Fruit fly (Drosophila melanogaster) whole organism, prepupa: ENCODE data around the gene emc.
A peak's percentile ranks its signal among the peaks of the same experiment; 100 is the strongest.

Source experiments
- Blimp-1 ChIP-seq: fragments of 200-800 bp; sonication (Bioruptor generic); optimal IDR thresholded peaks from 3 replicates; lab custom pipeline; 2017; ENCODE audit warnings: missing biosample characterization, missing genetic modification characterization, mild to moderate bottlenecking, moderate library complexity, missing genetic modification reagents
- CG10669 ChIP-seq: fragments of 200-800 bp; sonication (Bioruptor generic); optimal IDR thresholded peaks from 3 replicates; lab custom pipeline; 2018; ENCODE audit warnings: missing biosample characterization, mild to moderate bottlenecking, missing genetic modification characterization, moderate library complexity
- CG11294 ChIP-seq: fragments of 200-800 bp; sonication (Bioruptor generic); IDR thresholded peaks from 2 replicates; pipeline ENCODE4 v1.3.6; 2022; ENCODE audit warnings: missing biosample characterization, missing genetic modification characterization
- CG11902 ChIP-seq: fragments of 200-800 bp; sonication (Bioruptor generic); optimal IDR thresholded peaks from 3 replicates; lab custom pipeline; 2016; ENCODE audit warnings: missing biosample characterization, missing genetic modification characterization
- CG1621 ChIP-seq: fragments of 200-800 bp; sonication (Bioruptor generic); optimal IDR thresholded peaks from 3 replicates; lab custom pipeline; 2018; ENCODE audit warnings: missing biosample characterization, mild to moderate bottlenecking, missing genetic modification characterization
- CG16779 ChIP-seq: fragments of 200-800 bp; sonication (Bioruptor generic); optimal IDR thresholded peaks from 3 replicates; lab custom pipeline; 2017; ENCODE audit warnings: missing biosample characterization, mild to moderate bottlenecking, missing genetic modification characterization
- CG3032 ChIP-seq: fragments of 200-800 bp; optimal IDR thresholded peaks from 2 replicates; lab custom pipeline; 2019; ENCODE audit warnings: missing biosample characterization, mild to moderate bottlenecking, missing genetic modification characterization, moderate library complexity
- CG31627 ChIP-seq: fragments of 200-800 bp; sonication (Bioruptor generic); optimal IDR thresholded peaks from 3 replicates; lab custom pipeline; 2016; ENCODE audit warnings: missing biosample characterization, missing genetic modification characterization
- CG34406 ChIP-seq: fragments of 200-800 bp; sonication (Bioruptor generic); optimal IDR thresholded peaks from 3 replicates; lab custom pipeline; 2016; ENCODE audit warnings: missing biosample characterization, missing genetic modification characterization
- CG3919 ChIP-seq: fragments of 200-800 bp; sonication (Bioruptor generic); optimal IDR thresholded peaks from 3 replicates; lab custom pipeline; 2016; ENCODE audit warnings: missing biosample characterization, missing genetic modification characterization
- CG4318 ChIP-seq: fragments of 200-800 bp; sonication (Bioruptor generic); optimal IDR thresholded peaks from 3 replicates; lab custom pipeline; 2017; ENCODE audit warnings: missing biosample characterization, mild to moderate bottlenecking, missing genetic modification characterization
- CG6276 ChIP-seq: fragments of 200-800 bp; sonication (Bioruptor generic); optimal IDR thresholded peaks from 2 replicates; lab custom pipeline; 2017; ENCODE audit warnings: missing biosample characterization, mild to moderate bottlenecking, missing genetic modification characterization
- CG6792 ChIP-seq: fragments of 200-800 bp; sonication (Bioruptor generic); optimal IDR thresholded peaks from 3 replicates; lab custom pipeline; 2016; ENCODE audit warnings: missing biosample characterization, missing genetic modification characterization
- CG6808 ChIP-seq: fragments of 200-800 bp; sonication (Bioruptor generic); optimal IDR thresholded peaks from 3 replicates; lab custom pipeline; 2017; ENCODE audit warnings: missing biosample characterization, missing genetic modification characterization, mild to moderate bottlenecking, moderate library complexity, missing genetic modification reagents
- CG7368 ChIP-seq: fragments of 200-800 bp; sonication (Bioruptor generic); optimal IDR thresholded peaks from 3 replicates; lab custom pipeline; 2016; ENCODE audit warnings: missing biosample characterization, missing genetic modification characterization
- CG8119 ChIP-seq: fragments of 200-800 bp; sonication (Bioruptor generic); IDR thresholded peaks from 3 replicates; pipeline ENCODE4 v1.3.6; 2022; ENCODE audit warnings: missing biosample characterization, missing genetic modification characterization
- CG8319 ChIP-seq: fragments of 200-800 bp; sonication (Bioruptor generic); optimal IDR thresholded peaks from 3 replicates; lab custom pipeline; 2016; ENCODE audit warnings: missing biosample characterization, missing genetic modification characterization
- CG8632 ChIP-seq: fragments of 200-800 bp; sonication (Bioruptor generic); optimal IDR thresholded peaks from 3 replicates; lab custom pipeline; 2016; ENCODE audit warnings: missing biosample characterization, missing genetic modification characterization
- CG9139 ChIP-seq: fragments of 200-800 bp; sonication (Bioruptor generic); optimal IDR thresholded peaks from 3 replicates; lab custom pipeline; 2017; ENCODE audit warnings: missing biosample characterization, mild to moderate bottlenecking, missing genetic modification characterization
- Eip78C ChIP-seq: fragments of 200-800 bp; sonication (Bioruptor generic); peaks from one replicate; lab custom pipeline; 2016; ENCODE audit warnings: missing biosample characterization, missing genetic modification characterization
- Eip93F ChIP-seq: fragments of 200-800 bp; sonication (Bioruptor generic); optimal IDR thresholded peaks from 2 replicates; lab custom pipeline; 2016; ENCODE audit warnings: missing biosample characterization, mild to moderate bottlenecking, missing genetic modification characterization
- Ets21C ChIP-seq: fragments of 200-800 bp; sonication (Bioruptor generic); optimal IDR thresholded peaks from 3 replicates; lab custom pipeline; 2016; ENCODE audit warnings: missing biosample characterization, missing genetic modification characterization
- Ets96B ChIP-seq: fragments of 200-800 bp; optimal IDR thresholded peaks from 2 replicates; lab custom pipeline; 2019; ENCODE audit warnings: missing biosample characterization, mild to moderate bottlenecking, missing genetic modification characterization, moderate library complexity
- Gug ChIP-seq: fragments of 200-800 bp; sonication (Bioruptor generic); IDR thresholded peaks from 2 replicates; pipeline ENCODE4 v1.3.6; 2022; ENCODE audit warnings: missing biosample characterization, missing genetic modification characterization
- Hr38 ChIP-seq: sonication (Bioruptor generic); optimal IDR thresholded peaks from 2 replicates; lab custom pipeline; 2016; ENCODE audit warnings: missing biosample characterization, missing genetic modification characterization
- Hr39 ChIP-seq: fragments of 200-800 bp; sonication (Bioruptor generic); optimal IDR thresholded peaks from 2 replicates; lab custom pipeline; 2016; ENCODE audit warnings: missing biosample characterization, missing genetic modification characterization
- Hr4 ChIP-seq: fragments of 200-800 bp; sonication (Bioruptor generic); optimal IDR thresholded peaks from 3 replicates; lab custom pipeline; 2016; ENCODE audit warnings: missing biosample characterization, missing genetic modification characterization
- Lpt ChIP-seq: fragments of 200-800 bp; sonication (Bioruptor generic); optimal IDR thresholded peaks from 3 replicates; lab custom pipeline; 2016; ENCODE audit warnings: missing biosample characterization, missing genetic modification characterization
- Met ChIP-seq: fragments of 200-800 bp; sonication (Bioruptor generic); optimal IDR thresholded peaks from 3 replicates; lab custom pipeline; 2016; ENCODE audit warnings: missing biosample characterization, missing genetic modification characterization
- Sox14 ChIP-seq: fragments of 200-800 bp; sonication (Bioruptor generic); optimal IDR thresholded peaks from 3 replicates; lab custom pipeline; 2016; ENCODE audit warnings: missing biosample characterization, missing genetic modification characterization
- Sox15 ChIP-seq: fragments of 200-800 bp; sonication (Bioruptor generic); optimal IDR thresholded peaks from 3 replicates; lab custom pipeline; 2016; ENCODE audit warnings: missing biosample characterization, missing genetic modification characterization
- acj6 ChIP-seq: fragments of 200-800 bp; sonication (Bioruptor generic); optimal IDR thresholded peaks from 3 replicates; lab custom pipeline; 2016; ENCODE audit warnings: missing biosample characterization, missing genetic modification characterization
- dac ChIP-seq: fragments of 200-800 bp; sonication (Bioruptor generic); optimal IDR thresholded peaks from 2 replicates; lab custom pipeline; 2017; ENCODE audit warnings: missing biosample characterization, mild to moderate bottlenecking, missing genetic modification characterization
- dsx ChIP-seq: fragments of 200-800 bp; optimal IDR thresholded peaks from 3 replicates; lab custom pipeline; 2019; ENCODE audit warnings: missing biosample characterization, mild to moderate bottlenecking, missing genetic modification characterization, moderate library complexity; ENCODE audit not compliant: poor library complexity, severe bottlenecking
- eg ChIP-seq: fragments of 200-800 bp; sonication (Bioruptor generic); IDR thresholded peaks from 3 replicates; pipeline ENCODE4 v1.3.6; 2022; ENCODE audit warnings: missing biosample characterization, missing genetic modification characterization
- esn ChIP-seq: fragments of 200-800 bp; sonication (Bioruptor generic); optimal IDR thresholded peaks from 2 replicates; lab custom pipeline; 2016; ENCODE audit warnings: missing biosample characterization, mild to moderate bottlenecking, missing genetic modification characterization, moderate library complexity
- fd85E ChIP-seq: fragments of 200-800 bp; sonication (Bioruptor generic); optimal IDR thresholded peaks from 3 replicates; lab custom pipeline; 2016; ENCODE audit warnings: missing biosample characterization, missing genetic modification characterization
- fkh ChIP-seq: fragments of 200-800 bp; sonication (Bioruptor generic); optimal IDR thresholded peaks from 3 replicates; lab custom pipeline; 2017; ENCODE audit warnings: missing biosample characterization, mild to moderate bottlenecking, missing genetic modification characterization, moderate library complexity
- lz ChIP-seq: fragments of 200-800 bp; sonication (Bioruptor generic); optimal IDR thresholded peaks from 3 replicates; lab custom pipeline; 2016; ENCODE audit warnings: missing biosample characterization, missing genetic modification characterization
- net ChIP-seq: fragments of 200-800 bp; sonication (Bioruptor generic); optimal IDR thresholded peaks from 3 replicates; lab custom pipeline; 2016; ENCODE audit warnings: missing biosample characterization, missing genetic modification characterization
- pdm3 ChIP-seq: fragments of 200-800 bp; sonication (Bioruptor generic); optimal IDR thresholded peaks from 3 replicates; lab custom pipeline; 2016; ENCODE audit warnings: missing biosample characterization, missing genetic modification characterization
- spab ChIP-seq: fragments of 200-800 bp; sonication (Bioruptor generic); optimal IDR thresholded peaks from 2 replicates; lab custom pipeline; 2017; ENCODE audit warnings: missing biosample characterization, mild to moderate bottlenecking, missing genetic modification characterization, missing genetic modification reagents
- ss ChIP-seq, 2 experiments: fragments of 200-800 bp; sonication (Bioruptor generic); optimal IDR thresholded peaks; 2 replicates in 1 of 2; 3 replicates in 1 of 2; lab custom pipeline; 2017 to 2018; ENCODE audit warnings: mild to moderate bottlenecking in 2 of 2, missing biosample characterization in 2 of 2, missing genetic modification characterization in 2 of 2, moderate library complexity in 1 of 2
- svp ChIP-seq: fragments of 200-800 bp; sonication (Bioruptor generic); peaks from one replicate; lab custom pipeline; 2016; ENCODE audit warnings: missing biosample characterization, missing genetic modification characterization

emc gene

DNA sequence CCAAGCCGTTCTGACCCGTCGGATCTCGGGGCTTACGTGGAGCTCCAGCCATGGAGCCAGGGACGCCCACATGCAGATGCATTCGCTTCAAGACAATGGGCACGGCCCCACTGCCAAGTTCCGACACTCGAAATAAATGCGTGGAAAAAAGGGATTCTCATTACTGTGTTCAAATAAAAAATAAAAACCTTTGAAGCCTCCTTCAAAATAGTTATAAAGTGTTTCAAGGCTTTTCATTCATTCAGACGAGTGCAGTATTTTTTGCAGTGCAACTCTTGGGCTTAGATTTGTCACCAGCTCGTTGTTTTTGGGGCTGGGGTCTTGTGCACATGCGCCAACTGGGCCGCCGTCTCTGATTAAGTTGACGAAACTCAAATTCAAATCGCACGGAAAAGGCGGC, 15.1 kb downstream of the emc start (continued):
- TF ChIP-seq Hr39 (GFP tag; lab: Kevin White, UChicago) (peak; percentile 64), Ets21C (GFP tag; lab: Kevin White, UChicago) (peak; percentile 35), Blimp-1 (GFP tag; lab: Kevin White, UChicago) (no peak), CG1621 (tag; lab: Kevin White, UChicago) (no peak), fd85E (GFP tag; lab: Kevin White, UChicago) (no peak), Eip78C (GFP tag; lab: Kevin White, UChicago) (peak; percentile 80), CG3032 (peak; percentile 19), acj6 (peak; percentile 28), Eip93F (GFP tag; lab: Kevin White, UChicago) (no peak), CG8319 (GFP tag; lab: Kevin White, UChicago) (no peak), CG8119 (GFP tag; lab: Robert Waterston, UW) (peak; percentile 64), CG6808 (GFP tag; lab: Kevin White, UChicago) (no peak), CG7368 (GFP tag; lab: Kevin White, UChicago) (peak; percentile 38), spab (GFP tag; lab: Kevin White, UChicago) (no peak), CG11294 (GFP tag; lab: Robert Waterston, UW) (peak; percentile 58), Hr4 (GFP tag; lab: Kevin White, UChicago) (peak; percentile 33)

DNA sequence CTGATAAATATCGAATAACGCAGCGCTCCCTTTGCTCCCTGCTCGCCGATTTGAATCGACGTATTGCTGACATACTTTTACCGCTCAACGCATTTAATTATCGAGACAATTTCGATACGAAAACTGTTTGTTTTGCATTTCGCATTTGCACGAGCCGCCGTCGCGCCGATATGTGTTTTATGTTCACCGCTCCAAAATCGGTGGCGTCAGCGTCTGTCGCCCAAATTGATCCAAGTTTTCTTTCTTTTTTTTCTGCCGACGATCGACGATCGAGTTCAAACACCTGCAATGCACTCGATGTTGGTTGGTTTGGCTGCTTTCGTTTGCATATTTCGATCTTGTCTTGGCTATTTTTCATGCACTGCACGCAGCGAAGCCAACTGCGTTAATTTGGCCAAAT, 15.9 kb downstream of the emc start:
- TF ChIP-seq spab (GFP tag; lab: Kevin White, UChicago): no peak
- TF ChIP-seq CG31627 (GFP tag; lab: Kevin White, UChicago): no peak
- no peak for TF ChIP-seq CG8632
- no peak for TF ChIP-seq CG11902
- no peak for TF ChIP-seq CG8119 (GFP tag; lab: Robert Waterston, UW)
- no peak for TF ChIP-seq CG9139
- no peak for TF ChIP-seq lz (GFP tag; lab: Kevin White, UChicago)
- no peak for TF ChIP-seq CG7368 (GFP tag; lab: Kevin White, UChicago)
- no peak for TF ChIP-seq dac (GFP tag; lab: Kevin White, UChicago)
- TF ChIP-seq Sox15 (GFP tag; lab: Kevin White, UChicago): no peak
- no peak for TF ChIP-seq CG34406 (GFP tag; lab: Kevin White, UChicago)
- TF ChIP-seq esn (GFP tag; lab: Kevin White, UChicago): no peak
- TF ChIP-seq CG10669: no peak
- TF ChIP-seq CG3919: no peak

DNA sequence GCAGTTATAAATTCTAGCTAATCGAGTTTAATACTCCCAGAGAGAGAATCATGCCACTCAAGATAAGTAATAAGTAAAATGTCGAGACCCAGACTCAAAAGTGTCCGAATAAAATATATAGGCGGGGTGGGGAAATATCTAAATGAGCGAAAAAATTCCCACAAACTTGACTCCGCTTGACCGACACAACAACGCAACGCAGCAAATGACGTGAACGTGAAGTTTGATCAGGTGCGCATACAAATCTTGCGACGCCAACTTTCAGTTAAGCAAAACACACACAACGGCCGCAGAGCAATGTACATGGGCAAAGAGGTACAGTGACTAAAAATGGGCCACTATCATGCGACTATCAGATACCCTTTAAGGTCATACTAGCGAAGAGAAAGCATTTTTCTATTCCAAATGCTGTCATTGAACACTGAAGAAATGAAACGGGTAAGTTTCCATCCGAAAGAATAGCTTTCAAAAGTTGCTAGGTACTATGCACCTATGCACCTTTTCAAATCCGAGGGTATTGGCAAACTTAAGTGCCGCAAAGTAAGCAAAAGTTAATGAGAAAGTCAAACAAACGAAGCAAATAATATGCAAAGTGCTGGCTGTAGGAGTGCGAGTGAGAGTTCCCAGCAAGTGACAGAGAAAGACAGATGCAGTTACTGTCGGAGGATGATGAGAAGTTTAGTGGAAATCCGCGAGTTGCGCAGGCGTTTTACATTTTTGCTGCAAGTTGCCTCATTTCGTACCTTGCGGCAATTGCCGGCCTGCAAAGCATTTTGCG, 16.5 kb downstream of the emc start:
- peak; percentile 30 for TF ChIP-seq dsx (GFP tag; lab: Kevin White, UChicago)
- TF ChIP-seq CG31627 (GFP tag; lab: Kevin White, UChicago): peak; percentile 69
- TF ChIP-seq Hr4 (GFP tag; lab: Kevin White, UChicago): peak; percentile 77
- TF ChIP-seq fd85E (GFP tag; lab: Kevin White, UChicago): peak; percentile 7
- TF ChIP-seq CG4318 (GFP tag; lab: Kevin White, UChicago): peak; percentile 38
- peak; percentile 58 for TF ChIP-seq CG8632
- TF ChIP-seq Ets96B (tag; lab: Kevin White, UChicago): peak; percentile 49
- peak; percentile 88 for TF ChIP-seq svp (GFP tag; lab: Kevin White, UChicago)
- TF ChIP-seq CG7368 (GFP tag; lab: Kevin White, UChicago): peak; percentile 75
- peak; percentile 69 for TF ChIP-seq Lpt (GFP tag; lab: Kevin White, UChicago)
- TF ChIP-seq CG6808 (GFP tag; lab: Kevin White, UChicago): peak; percentile 53
- peak; percentile 30 for TF ChIP-seq CG1621 (tag; lab: Kevin White, UChicago)
- peak; percentile 69 for TF ChIP-seq Sox14 (GFP tag; lab: Kevin White, UChicago)
- TF ChIP-seq Hr38 (GFP tag; lab: Kevin White, UChicago): no peak
- TF ChIP-seq CG34406 (GFP tag; lab: Kevin White, UChicago): peak; percentile 66
- peak; percentile 3 to 5 for TF ChIP-seq ss (GFP tag; optimal IDR thresholded peaks at IDR 0.05; lab: Kevin White, UChicago)
- TF ChIP-seq CG6792 (GFP tag; lab: Kevin White, UChicago): peak; percentile 68
- TF ChIP-seq Eip78C (GFP tag; lab: Kevin White, UChicago): peak; percentile 91
- peak; percentile 59 for TF ChIP-seq Ets21C (GFP tag; lab: Kevin White, UChicago)
- TF ChIP-seq net: peak; percentile 60
- TF ChIP-seq Met (GFP tag; lab: Kevin White, UChicago): peak; percentile 71
- TF ChIP-seq pdm3 (GFP tag; lab: Kevin White, UChicago): peak; percentile 76
- peak; percentile 69 for TF ChIP-seq Gug (GFP tag; lab: Robert Waterston, UW)
- peak; percentile 36 for TF ChIP-seq CG8319 (GFP tag; lab: Kevin White, UChicago)
- no peak for TF ChIP-seq CG16779 (tag; lab: Kevin White, UChicago)
- TF ChIP-seq CG6276: peak; percentile 62
- TF ChIP-seq Blimp-1 (GFP tag; lab: Kevin White, UChicago): peak; percentile 50
- peak; percentile 89 for TF ChIP-seq fkh (GFP tag; lab: Kevin White, UChicago)
- TF ChIP-seq eg (GFP tag; lab: Robert Waterston, UW): peak; percentile 75
- TF ChIP-seq CG8119 (GFP tag; lab: Robert Waterston, UW): peak; percentile 63; the same call in 2 of the 3 replicates
- peak; percentile 67 for TF ChIP-seq lz (GFP tag; lab: Kevin White, UChicago)
- peak; percentile 53 for TF ChIP-seq CG11902
